Worm (Caenorhabditis elegans): ENCODE data around the gene C06E4.2.

Gene C06E4.2

DNA sequence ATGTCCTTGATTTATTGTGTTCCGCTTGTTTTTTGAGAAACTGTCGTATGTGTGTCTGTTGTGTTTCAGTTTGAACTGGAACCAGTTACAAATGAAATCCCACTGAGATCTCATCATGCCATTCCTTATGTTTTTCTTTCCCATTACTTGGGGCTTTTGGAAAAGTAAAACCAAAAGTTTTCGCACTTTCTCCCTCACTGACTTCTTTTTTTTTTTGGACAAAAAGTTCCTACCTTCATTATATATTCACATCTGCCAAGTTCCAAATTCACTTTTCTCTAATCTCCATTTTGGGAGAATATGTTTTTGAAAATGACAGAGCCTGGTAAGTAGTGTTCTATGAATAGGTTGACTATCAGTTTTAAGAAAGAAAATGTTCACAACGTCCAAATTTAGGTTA, at the start of gene C06E4.2:
Gene C06E4.2, plus strand, starts transcription at position 301 of the 400 bp plus-strand sequence.
- TF ChIP-seq scrt-1 (GFP tag; IDR thresholded peaks at IDR 0.05) (no peak), ets-7 (tag; optimal IDR thresholded peaks at IDR 0.05) (no peak), tra-4 (tag; optimal IDR thresholded peaks at IDR 0.05) (no peak), aly-1 (tag; optimal IDR thresholded peaks at IDR 0.05) (no peak), flt-1 (GFP tag; IDR thresholded peaks at IDR 0.05) (no peak), ceh-36 (tag; optimal IDR thresholded peaks at IDR 0.05) (no peak), hmg-4 (GFP tag; optimal IDR thresholded peaks at IDR 0.05) (no peak), hmbx-1 (tag; optimal IDR thresholded peaks at IDR 0.05) (no peak), B0310.2 (tag; optimal IDR thresholded peaks at IDR 0.05) (no peak), tbx-11 (GFP tag; IDR thresholded peaks at IDR 0.05) (no peak), sea-1 (GFP tag; conservative IDR thresholded peaks at IDR 0.05) (no peak), F13C5.2 (tag; optimal IDR thresholded peaks at IDR 0.05) (no peak), hnd-1 (tag; optimal IDR thresholded peaks at IDR 0.05) (no peak), tbx-37 (GFP tag; conservative IDR thresholded peaks at IDR 0.05) (no peak), ama-1 (optimal IDR thresholded peaks at IDR 0.05) (no peak), ceh-13 (GFP tag; optimal IDR thresholded peaks at IDR 0.05) (no peak), pes-1 (GFP tag; IDR thresholded peaks at IDR 0.05) (no peak)

DNA sequence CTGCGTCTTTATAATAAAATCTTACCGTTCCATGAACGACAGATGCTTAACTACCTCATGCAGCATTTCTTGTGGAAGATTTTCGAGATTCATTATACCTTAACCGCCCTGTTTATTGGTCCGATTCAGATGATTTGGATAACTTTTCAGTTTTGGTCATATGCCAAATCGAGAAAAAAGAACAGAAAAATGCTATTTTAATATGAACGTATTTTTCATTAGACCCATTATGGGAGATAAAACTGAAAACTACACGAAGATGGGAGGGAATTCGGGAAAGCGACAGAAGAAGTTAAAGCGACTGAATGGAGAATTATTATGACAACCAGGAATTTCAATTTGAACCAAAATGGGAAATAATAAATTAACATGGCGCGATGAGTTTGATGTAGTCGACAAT, 49.7 kb upstream of the C06E4.2 start, which contains the start of gene R13A1.10:
Gene R13A1.10, minus strand, starts transcription at position 101 of the 400 bp plus-strand sequence.
- TF ChIP-seq flt-1 (GFP tag; IDR thresholded peaks at IDR 0.05) (no peak), B0310.2 (tag; optimal IDR thresholded peaks at IDR 0.05) (no peak), ets-7 (tag; optimal IDR thresholded peaks at IDR 0.05) (no peak), scrt-1 (GFP tag; IDR thresholded peaks at IDR 0.05) (no peak), hnd-1 (tag; optimal IDR thresholded peaks at IDR 0.05) (no peak), hmg-4 (GFP tag; optimal IDR thresholded peaks at IDR 0.05) (no peak), tbx-11 (GFP tag; IDR thresholded peaks at IDR 0.05) (no peak), ama-1 (optimal IDR thresholded peaks at IDR 0.05) (no peak), pes-1 (GFP tag; IDR thresholded peaks at IDR 0.05) (no peak), ceh-13 (GFP tag; optimal IDR thresholded peaks at IDR 0.05) (no peak), hmbx-1 (tag; optimal IDR thresholded peaks at IDR 0.05) (no peak), aly-1 (tag; optimal IDR thresholded peaks at IDR 0.05) (no peak), ceh-36 (tag; optimal IDR thresholded peaks at IDR 0.05) (no peak), tra-4 (tag; optimal IDR thresholded peaks at IDR 0.05) (no peak), tbx-37 (GFP tag; conservative IDR thresholded peaks at IDR 0.05) (no peak)

DNA sequence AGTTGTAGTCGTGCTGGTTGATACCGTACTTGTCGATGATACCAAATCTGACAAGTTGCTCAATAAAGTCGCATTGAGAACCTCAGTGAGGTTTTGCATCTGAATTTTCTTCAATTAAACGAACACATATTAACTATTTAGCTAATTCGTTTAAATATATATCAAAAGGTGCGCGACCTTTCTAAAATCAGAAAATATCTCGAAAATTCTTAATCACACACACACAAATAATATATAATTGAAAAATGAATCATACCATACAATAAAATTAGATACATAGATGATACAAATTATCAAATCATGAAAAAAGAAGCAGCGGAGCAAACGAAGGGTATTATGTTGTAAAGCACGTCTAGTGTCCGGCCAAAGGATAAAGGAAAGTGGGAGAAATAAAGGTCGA, 48.6 kb upstream of the C06E4.2 start, which contains the start of gene D2024.5:
Gene D2024.5, minus strand, starts transcription at position 101 of the 400 bp plus-strand sequence.
- TF ChIP-seq ama-1 (optimal IDR thresholded peaks at IDR 0.05) = no peak
- no peak for TF ChIP-seq tbx-11 (GFP tag; IDR thresholded peaks at IDR 0.05)
- no peak for TF ChIP-seq tra-4 (tag; optimal IDR thresholded peaks at IDR 0.05)
- no peak for TF ChIP-seq tbx-37 (GFP tag; conservative IDR thresholded peaks at IDR 0.05)
- TF ChIP-seq hnd-1 (tag; optimal IDR thresholded peaks at IDR 0.05) = no peak
- no peak for TF ChIP-seq hmg-4 (GFP tag; optimal IDR thresholded peaks at IDR 0.05)
- TF ChIP-seq pes-1 (GFP tag; IDR thresholded peaks at IDR 0.05) = no peak

DNA sequence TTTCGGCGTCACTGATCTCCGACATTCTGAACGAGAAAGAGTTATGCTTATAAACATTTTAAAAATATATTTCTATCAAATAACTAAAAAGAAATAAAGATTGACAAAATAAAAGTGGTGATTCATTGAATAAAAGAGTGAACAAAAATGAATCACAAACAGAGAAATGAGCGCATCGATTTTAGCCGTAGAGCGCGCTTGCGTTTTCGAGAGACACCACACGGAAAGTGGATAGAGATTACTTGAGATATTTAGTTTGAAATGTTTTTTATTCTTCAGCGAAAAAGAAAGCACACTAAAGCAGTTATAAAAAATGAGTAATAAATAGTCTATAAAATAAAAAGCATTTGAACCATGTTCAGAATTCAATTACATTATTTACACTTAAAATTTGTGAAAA, 46.6 kb upstream of the C06E4.2 start, which contains the start of gene cap-1:
Gene cap-1, minus strand, starts transcription at position 26 of the 400 bp plus-strand sequence.
- TF ChIP-seq aly-1 (tag; optimal IDR thresholded peaks at IDR 0.05) = no peak
- TF ChIP-seq scrt-1 (GFP tag; IDR thresholded peaks at IDR 0.05) = no peak
- no peak for TF ChIP-seq ceh-36 (tag; optimal IDR thresholded peaks at IDR 0.05)
- no peak for TF ChIP-seq pes-1 (GFP tag; IDR thresholded peaks at IDR 0.05)
- TF ChIP-seq ceh-13 (GFP tag; optimal IDR thresholded peaks at IDR 0.05) = no peak
- TF ChIP-seq F13C5.2 (tag; optimal IDR thresholded peaks at IDR 0.05) = peak; percentile 36
- peak; percentile 44; the same call in 1 of the 2 replicates for TF ChIP-seq tbx-37 (GFP tag; conservative IDR thresholded peaks at IDR 0.05)
- no peak for TF ChIP-seq ets-7 (tag; optimal IDR thresholded peaks at IDR 0.05)

DNA sequence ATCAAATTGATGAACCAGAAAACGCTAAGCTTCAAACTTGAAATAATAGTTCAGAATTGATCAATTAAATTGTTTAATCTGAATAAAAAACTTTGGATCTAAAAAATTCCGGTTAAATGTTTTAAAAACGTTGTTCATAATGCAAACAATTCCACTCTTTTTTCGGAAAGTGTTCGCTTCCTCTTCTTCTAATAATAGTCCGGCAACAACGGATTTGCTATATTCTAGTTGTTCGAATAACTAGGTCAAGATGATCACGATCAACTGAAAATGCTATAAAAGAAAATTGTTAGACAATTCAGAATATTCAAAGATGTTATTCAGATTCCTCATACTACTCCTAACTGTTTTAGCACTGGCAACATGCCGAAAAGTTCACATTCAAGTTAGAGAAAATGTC, 45.8 kb upstream of the C06E4.2 start, which contains the start of gene D2024.4:
Gene D2024.4, plus strand, starts transcription at position 301 of the 400 bp plus-strand sequence.
- TF ChIP-seq aly-1 (tag; optimal IDR thresholded peaks at IDR 0.05) = no peak
- TF ChIP-seq hmg-4 (GFP tag; optimal IDR thresholded peaks at IDR 0.05) = no peak
- no peak for TF ChIP-seq ama-1 (optimal IDR thresholded peaks at IDR 0.05)
- no peak for TF ChIP-seq sea-1 (GFP tag; conservative IDR thresholded peaks at IDR 0.05)
- TF ChIP-seq ets-7 (tag; optimal IDR thresholded peaks at IDR 0.05) = no peak
- TF ChIP-seq hmbx-1 (tag; optimal IDR thresholded peaks at IDR 0.05) = no peak
- no peak for TF ChIP-seq B0310.2 (tag; optimal IDR thresholded peaks at IDR 0.05)
- TF ChIP-seq tbx-11 (GFP tag; IDR thresholded peaks at IDR 0.05) = no peak
- no peak for TF ChIP-seq hnd-1 (tag; optimal IDR thresholded peaks at IDR 0.05)
- TF ChIP-seq tra-4 (tag; optimal IDR thresholded peaks at IDR 0.05) = no peak
- no peak for TF ChIP-seq tbx-37 (GFP tag; conservative IDR thresholded peaks at IDR 0.05)
- TF ChIP-seq F13C5.2 (tag; optimal IDR thresholded peaks at IDR 0.05) = no peak
- no peak for TF ChIP-seq ceh-13 (GFP tag; optimal IDR thresholded peaks at IDR 0.05)
- TF ChIP-seq pes-1 (GFP tag; IDR thresholded peaks at IDR 0.05) = no peak
- TF ChIP-seq ceh-36 (tag; optimal IDR thresholded peaks at IDR 0.05) = no peak

DNA sequence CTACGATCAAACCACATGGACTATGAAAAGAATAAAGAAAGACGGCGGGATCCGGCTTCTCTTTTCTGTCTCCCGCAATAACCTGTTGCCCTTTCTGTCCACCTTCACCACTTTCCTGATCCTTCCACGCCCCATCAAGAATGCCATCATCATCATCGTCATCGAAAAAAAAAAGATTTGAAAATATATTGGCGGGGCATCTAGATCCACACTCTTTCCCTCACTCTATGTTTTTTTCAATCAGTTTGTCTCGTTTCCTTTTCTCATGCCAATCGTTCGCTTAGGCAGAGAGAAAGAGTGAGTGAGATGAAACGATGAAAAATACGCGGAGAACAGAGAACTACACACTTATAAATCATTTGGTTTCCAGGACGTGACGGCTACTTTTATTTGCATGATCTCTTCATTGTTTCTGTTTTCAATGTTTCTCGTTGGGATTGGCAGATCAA, 43.2 kb upstream of the C06E4.2 start:
- TF ChIP-seq hmg-4 (GFP tag; optimal IDR thresholded peaks at IDR 0.05) = no peak

DNA sequence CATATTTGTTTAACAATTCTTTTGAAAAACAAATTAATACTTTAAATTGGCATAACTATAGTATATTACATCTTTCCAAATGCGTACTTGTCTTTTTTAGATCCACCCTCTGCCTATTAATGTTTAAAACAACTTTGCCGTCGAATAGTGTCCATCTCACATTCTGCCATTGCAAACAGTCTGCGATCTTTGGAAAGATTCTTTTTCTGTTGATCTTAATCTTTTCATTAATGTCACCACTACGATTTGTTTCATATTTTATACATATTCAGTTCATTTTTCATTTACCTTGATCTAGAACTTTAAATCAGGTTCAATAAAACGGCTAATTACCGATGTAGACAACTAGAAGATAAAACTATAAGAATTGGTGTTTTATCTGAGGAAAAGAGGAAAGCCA, 42.1 kb upstream of the C06E4.2 start:
- TF ChIP-seq sea-1 (GFP tag; conservative IDR thresholded peaks at IDR 0.05) (no peak), hmg-4 (GFP tag; optimal IDR thresholded peaks at IDR 0.05) (no peak), hmbx-1 (tag; optimal IDR thresholded peaks at IDR 0.05) (no peak), F13C5.2 (tag; optimal IDR thresholded peaks at IDR 0.05) (no peak), B0310.2 (tag; optimal IDR thresholded peaks at IDR 0.05) (no peak), ama-1 (optimal IDR thresholded peaks at IDR 0.05) (no peak), ceh-36 (tag; optimal IDR thresholded peaks at IDR 0.05) (no peak), flt-1 (GFP tag; IDR thresholded peaks at IDR 0.05) (no peak), ets-7 (tag; optimal IDR thresholded peaks at IDR 0.05) (no peak), scrt-1 (GFP tag; IDR thresholded peaks at IDR 0.05) (no peak), hnd-1 (tag; optimal IDR thresholded peaks at IDR 0.05) (no peak), tbx-37 (GFP tag; conservative IDR thresholded peaks at IDR 0.05) (no peak), ceh-13 (GFP tag; optimal IDR thresholded peaks at IDR 0.05) (no peak), pes-1 (GFP tag; IDR thresholded peaks at IDR 0.05) (no peak)
